Fruit fly (Drosophila melanogaster) Kc167 (cell line): ENCODE data around the gene CG6059.

Experiments
- Myc ChIP-seq: fragments of >200 bp; optimal IDR thresholded peaks from 2 replicates; lab custom pipeline; 2017; ENCODE audit warnings: missing external identifiers
- Sin3A ChIP-seq: fragments of >200 bp; optimal IDR thresholded peaks from 2 replicates; lab custom pipeline; 2018; ENCODE audit warnings: missing external identifiers
- h ChIP-seq: fragments of >200 bp; optimal IDR thresholded peaks from 3 replicates; lab custom pipeline; 2018; ENCODE audit warnings: missing external identifiers
- insv ChIP-seq: fragments of >200 bp; optimal IDR thresholded peaks from 3 replicates; lab custom pipeline; 2018; ENCODE audit warnings: missing external identifiers
- psq ChIP-seq: fragments of >200 bp; optimal IDR thresholded peaks from 2 replicates; lab custom pipeline; 2017; ENCODE audit warnings: missing external identifiers
- ttk ChIP-seq: sonication (Bioruptor generic); optimal IDR thresholded peaks from 2 replicates; lab custom pipeline; 2017; ENCODE audit warnings: missing external identifiers

Gene CG6059

dm6 chr3R:27075694-27076093, 48.8 kb downstream of the CG6059 start, which contains the start of gene CG14257:
TSS of gene CG14257 (plus strand) at chr3R:27075870.
- TF ChIP-seq psq (lab: Kevin White, UChicago) (no peak), Sin3A (lab: Kevin White, UChicago) (no peak), h (lab: Kevin White, UChicago) (no peak), insv (lab: Kevin White, UChicago) (no peak), Myc (lab: Kevin White, UChicago) (no peak), ttk (lab: Kevin White, UChicago) (no peak)
